Fruit fly (Drosophila melanogaster): ENCODE measurements around the gene CG15927.
A peak's percentile ranks its signal among the peaks of the same experiment; 100 is the strongest.

DNA sequence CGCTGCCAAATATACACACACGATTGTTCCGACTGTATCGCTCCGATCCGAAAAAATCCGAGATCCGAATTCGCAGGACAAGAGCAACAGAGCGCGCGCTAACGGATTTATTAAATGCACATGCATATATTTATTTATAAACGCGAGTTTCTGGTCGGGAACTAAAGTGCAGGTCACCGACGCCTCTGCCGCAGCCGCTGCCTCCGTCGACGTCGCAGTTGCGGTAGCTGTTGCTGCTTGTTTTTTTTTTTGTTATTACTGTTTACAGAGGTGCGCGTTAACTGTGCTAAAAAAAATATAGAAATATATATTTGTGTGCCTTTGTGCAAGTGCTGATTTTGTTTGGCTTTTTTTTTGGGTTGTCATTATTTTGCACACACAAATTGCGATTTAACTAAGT is 9.0 kb downstream of the CG15927 start:
- TF ChIP-seq vri (GFP tag; optimal IDR thresholded peaks at IDR 0.05) (no peak), CG11902 (GFP tag; optimal IDR thresholded peaks at IDR 0.05) (no peak), svp (GFP tag) (peak; percentile 61), CG7368 (GFP tag; optimal IDR thresholded peaks at IDR 0.05) (no peak)
